Fruit fly (Drosophila melanogaster) Kc167 (cell line): Measurements from ENCODE around the gene PLCXD.

ENCODE experiments used
- Myc ChIP-seq: fragments of >200 bp; optimal IDR thresholded peaks from 2 replicates; lab custom pipeline; 2017; ENCODE audit warnings: missing external identifiers
- h ChIP-seq: fragments of >200 bp; optimal IDR thresholded peaks from 3 replicates; lab custom pipeline; 2018; ENCODE audit warnings: missing external identifiers
- psq ChIP-seq: fragments of >200 bp; optimal IDR thresholded peaks from 2 replicates; lab custom pipeline; 2017; ENCODE audit warnings: missing external identifiers

dm6 chr2L:12093652-12094051 is 44.4 kb downstream of the PLCXD start:
- TF ChIP-seq psq (lab: Kevin White, UChicago), result no peak
- TF ChIP-seq h (lab: Kevin White, UChicago), result no peak
- TF ChIP-seq Myc, result no peak
